Worm (Caenorhabditis elegans): ENCODE data around the gene F54D5.4.

ce11 chrII:11588304-11588703, 18.7 kb downstream of the F54D5.4 start:
- TF ChIP-seq elt-1 (tag; optimal IDR thresholded peaks at IDR 0.05; ENCODE audit: borderline replicate concordance, insufficient read depth) (no peak), snpc-4 (tag; optimal IDR thresholded peaks at IDR 0.05) (no peak), blmp-1 (tag; optimal IDR thresholded peaks at IDR 0.05) (no peak), nhr-28 (tag; optimal IDR thresholded peaks at IDR 0.05) (no peak), nhr-12 (tag; optimal IDR thresholded peaks at IDR 0.05) (no peak), unc-62 (GFP tag; optimal IDR thresholded peaks at IDR 0.05) (no peak), mab-5 (tag; optimal IDR thresholded peaks at IDR 0.05) (no peak), ztf-11 (tag; optimal IDR thresholded peaks at IDR 0.05) (no peak), lsy-2 (tag; optimal IDR thresholded peaks at IDR 0.05) (no peak), unc-39 (tag; optimal IDR thresholded peaks at IDR 0.05) (no peak), pha-4 (tag; optimal IDR thresholded peaks at IDR 0.05) (no peak), mep-1 (tag; optimal IDR thresholded peaks at IDR 0.05) (no peak)
